Fruit fly (Drosophila melanogaster) whole organism, prepupa: ENCODE data around the gene Rab9.

Source experiments
- CG1621 ChIP-seq: fragments of 200-800 bp; sonication (Bioruptor generic); optimal IDR thresholded peaks from 3 replicates; lab custom pipeline; 2018; ENCODE audit warnings: missing biosample characterization, mild to moderate bottlenecking, missing genetic modification characterization
- CG4318 ChIP-seq: fragments of 200-800 bp; sonication (Bioruptor generic); optimal IDR thresholded peaks from 3 replicates; lab custom pipeline; 2017; ENCODE audit warnings: missing biosample characterization, mild to moderate bottlenecking, missing genetic modification characterization
- CG6808 ChIP-seq: fragments of 200-800 bp; sonication (Bioruptor generic); optimal IDR thresholded peaks from 3 replicates; lab custom pipeline; 2017; ENCODE audit warnings: missing biosample characterization, missing genetic modification characterization, mild to moderate bottlenecking, moderate library complexity, missing genetic modification reagents
- topi ChIP-seq: fragments of 200-800 bp; sonication (Bioruptor generic); optimal IDR thresholded peaks from 3 replicates; lab custom pipeline; 2016; ENCODE audit warnings: missing biosample characterization, missing genetic modification characterization

- TF ChIP-seq CG1621 (tag; lab: Kevin White, UChicago) (no peak), topi (GFP tag; lab: Kevin White, UChicago) (no peak), CG6808 (no peak), CG4318 (GFP tag; lab: Kevin White, UChicago) (no peak)
Observed at dm6 chr2L:19473397-19474009, 41.1 kb downstream of the Rab9 start.
